Fruit fly (Drosophila melanogaster) whole organism, prepupa: ENCODE measurements around the gene CG15812.

Source experiments
- CG10631 ChIP-seq: fragments of 200-800 bp; sonication (Bioruptor generic); optimal IDR thresholded peaks from 2 replicates; lab custom pipeline; 2016; ENCODE audit warnings: missing biosample characterization, missing genetic modification characterization
- CG11294 ChIP-seq: fragments of 200-800 bp; sonication (Bioruptor generic); IDR thresholded peaks from 2 replicates; pipeline ENCODE4 v1.3.6; 2022; ENCODE audit warnings: missing biosample characterization, missing genetic modification characterization
- CG11762 ChIP-seq: fragments of 200-800 bp; sonication (Bioruptor generic); optimal IDR thresholded peaks from 3 replicates; lab custom pipeline; 2016; ENCODE audit warnings: missing biosample characterization, missing genetic modification characterization; ENCODE audit not compliant: insufficient read depth
- CG11902 ChIP-seq: fragments of 200-800 bp; sonication (Bioruptor generic); optimal IDR thresholded peaks from 3 replicates; lab custom pipeline; 2016; ENCODE audit warnings: missing biosample characterization, missing genetic modification characterization
- CG15336 ChIP-seq: fragments of 200-800 bp; sonication (Bioruptor generic); IDR thresholded peaks from 2 replicates; pipeline ENCODE4 v1.3.6; 2022; ENCODE audit warnings: missing biosample characterization, missing genetic modification characterization
- CG1621 ChIP-seq: fragments of 200-800 bp; sonication (Bioruptor generic); optimal IDR thresholded peaks from 3 replicates; lab custom pipeline; 2018; ENCODE audit warnings: missing biosample characterization, mild to moderate bottlenecking, missing genetic modification characterization
- CG16779 ChIP-seq: fragments of 200-800 bp; sonication (Bioruptor generic); optimal IDR thresholded peaks from 3 replicates; lab custom pipeline; 2017; ENCODE audit warnings: missing biosample characterization, mild to moderate bottlenecking, missing genetic modification characterization
- CG3032 ChIP-seq: fragments of 200-800 bp; optimal IDR thresholded peaks from 2 replicates; lab custom pipeline; 2019; ENCODE audit warnings: missing biosample characterization, mild to moderate bottlenecking, missing genetic modification characterization, moderate library complexity
- CG31627 ChIP-seq: fragments of 200-800 bp; sonication (Bioruptor generic); optimal IDR thresholded peaks from 3 replicates; lab custom pipeline; 2016; ENCODE audit warnings: missing biosample characterization, missing genetic modification characterization
- CG34406 ChIP-seq: fragments of 200-800 bp; sonication (Bioruptor generic); optimal IDR thresholded peaks from 3 replicates; lab custom pipeline; 2016; ENCODE audit warnings: missing biosample characterization, missing genetic modification characterization
- CG4318 ChIP-seq: fragments of 200-800 bp; sonication (Bioruptor generic); optimal IDR thresholded peaks from 3 replicates; lab custom pipeline; 2017; ENCODE audit warnings: missing biosample characterization, mild to moderate bottlenecking, missing genetic modification characterization
- CG6163 ChIP-seq: fragments of 200-800 bp; sonication (Bioruptor generic); IDR thresholded peaks from 3 replicates; pipeline ENCODE4 v1.3.6; 2022; ENCODE audit warnings: missing biosample characterization, missing genetic modification characterization
- CG6276 ChIP-seq: fragments of 200-800 bp; sonication (Bioruptor generic); optimal IDR thresholded peaks from 2 replicates; lab custom pipeline; 2017; ENCODE audit warnings: missing biosample characterization, mild to moderate bottlenecking, missing genetic modification characterization
- CG7368 ChIP-seq: fragments of 200-800 bp; sonication (Bioruptor generic); optimal IDR thresholded peaks from 3 replicates; lab custom pipeline; 2016; ENCODE audit warnings: missing biosample characterization, missing genetic modification characterization
- CG8119 ChIP-seq: fragments of 200-800 bp; sonication (Bioruptor generic); IDR thresholded peaks from 3 replicates; pipeline ENCODE4 v1.3.6; 2022; ENCODE audit warnings: missing biosample characterization, missing genetic modification characterization
- CG8632 ChIP-seq: fragments of 200-800 bp; sonication (Bioruptor generic); optimal IDR thresholded peaks from 3 replicates; lab custom pipeline; 2016; ENCODE audit warnings: missing biosample characterization, missing genetic modification characterization
- Eip75B ChIP-seq: fragments of 200-800 bp; sonication (Bioruptor generic); optimal IDR thresholded peaks from 3 replicates; lab custom pipeline; 2016; ENCODE audit warnings: missing biosample characterization, missing genetic modification characterization
- Eip78C ChIP-seq: fragments of 200-800 bp; sonication (Bioruptor generic); peaks from one replicate; lab custom pipeline; 2016; ENCODE audit warnings: missing biosample characterization, missing genetic modification characterization
- Eip93F ChIP-seq: fragments of 200-800 bp; sonication (Bioruptor generic); optimal IDR thresholded peaks from 2 replicates; lab custom pipeline; 2016; ENCODE audit warnings: missing biosample characterization, mild to moderate bottlenecking, missing genetic modification characterization
- Ets96B ChIP-seq: fragments of 200-800 bp; optimal IDR thresholded peaks from 2 replicates; lab custom pipeline; 2019; ENCODE audit warnings: missing biosample characterization, mild to moderate bottlenecking, missing genetic modification characterization, moderate library complexity
- Gug ChIP-seq: fragments of 200-800 bp; sonication (Bioruptor generic); IDR thresholded peaks from 2 replicates; pipeline ENCODE4 v1.3.6; 2022; ENCODE audit warnings: missing biosample characterization, missing genetic modification characterization
- Hr38 ChIP-seq: sonication (Bioruptor generic); optimal IDR thresholded peaks from 2 replicates; lab custom pipeline; 2016; ENCODE audit warnings: missing biosample characterization, missing genetic modification characterization
- Hr39 ChIP-seq: fragments of 200-800 bp; sonication (Bioruptor generic); optimal IDR thresholded peaks from 2 replicates; lab custom pipeline; 2016; ENCODE audit warnings: missing biosample characterization, missing genetic modification characterization
- Hr4 ChIP-seq: fragments of 200-800 bp; sonication (Bioruptor generic); optimal IDR thresholded peaks from 3 replicates; lab custom pipeline; 2016; ENCODE audit warnings: missing biosample characterization, missing genetic modification characterization
- Lpt ChIP-seq: fragments of 200-800 bp; sonication (Bioruptor generic); optimal IDR thresholded peaks from 3 replicates; lab custom pipeline; 2016; ENCODE audit warnings: missing biosample characterization, missing genetic modification characterization
- OdsH ChIP-seq: fragments of 200-800 bp; sonication (Bioruptor generic); optimal IDR thresholded peaks from 3 replicates; lab custom pipeline; 2016; ENCODE audit warnings: missing biosample characterization, missing genetic modification characterization
- Smox ChIP-seq: fragments of 200-800 bp; sonication (Bioruptor generic); optimal IDR thresholded peaks from 3 replicates; lab custom pipeline; 2016; ENCODE audit warnings: missing biosample characterization, missing genetic modification characterization
- Sox14 ChIP-seq: fragments of 200-800 bp; sonication (Bioruptor generic); optimal IDR thresholded peaks from 3 replicates; lab custom pipeline; 2016; ENCODE audit warnings: missing biosample characterization, missing genetic modification characterization
- Sox15 ChIP-seq: fragments of 200-800 bp; sonication (Bioruptor generic); optimal IDR thresholded peaks from 3 replicates; lab custom pipeline; 2016; ENCODE audit warnings: missing biosample characterization, missing genetic modification characterization
- achi ChIP-seq: fragments of 200-800 bp; sonication (Bioruptor generic); optimal IDR thresholded peaks from 3 replicates; lab custom pipeline; 2016; ENCODE audit warnings: missing biosample characterization, missing genetic modification characterization
- acj6 ChIP-seq: fragments of 200-800 bp; sonication (Bioruptor generic); optimal IDR thresholded peaks from 3 replicates; lab custom pipeline; 2016; ENCODE audit warnings: missing biosample characterization, missing genetic modification characterization
- cyc ChIP-seq: fragments of 200-800 bp; sonication (Bioruptor generic); optimal IDR thresholded peaks from 3 replicates; lab custom pipeline; 2016; ENCODE audit warnings: missing biosample characterization, missing genetic modification characterization
- dsx ChIP-seq: fragments of 200-800 bp; optimal IDR thresholded peaks from 3 replicates; lab custom pipeline; 2019; ENCODE audit warnings: missing biosample characterization, mild to moderate bottlenecking, missing genetic modification characterization, moderate library complexity; ENCODE audit not compliant: poor library complexity, severe bottlenecking
- eg ChIP-seq: fragments of 200-800 bp; sonication (Bioruptor generic); IDR thresholded peaks from 3 replicates; pipeline ENCODE4 v1.3.6; 2022; ENCODE audit warnings: missing biosample characterization, missing genetic modification characterization
- esn ChIP-seq: fragments of 200-800 bp; sonication (Bioruptor generic); optimal IDR thresholded peaks from 2 replicates; lab custom pipeline; 2016; ENCODE audit warnings: missing biosample characterization, mild to moderate bottlenecking, missing genetic modification characterization, moderate library complexity
- fd59A ChIP-seq: fragments of 200-800 bp; sonication (Bioruptor generic); optimal IDR thresholded peaks from 2 replicates; lab custom pipeline; 2017; ENCODE audit warnings: missing biosample characterization, mild to moderate bottlenecking, missing genetic modification characterization, missing genetic modification reagents
- fd85E ChIP-seq: fragments of 200-800 bp; sonication (Bioruptor generic); optimal IDR thresholded peaks from 3 replicates; lab custom pipeline; 2016; ENCODE audit warnings: missing biosample characterization, missing genetic modification characterization
- fkh ChIP-seq: fragments of 200-800 bp; sonication (Bioruptor generic); optimal IDR thresholded peaks from 3 replicates; lab custom pipeline; 2017; ENCODE audit warnings: missing biosample characterization, mild to moderate bottlenecking, missing genetic modification characterization, moderate library complexity
- lz ChIP-seq: fragments of 200-800 bp; sonication (Bioruptor generic); optimal IDR thresholded peaks from 3 replicates; lab custom pipeline; 2016; ENCODE audit warnings: missing biosample characterization, missing genetic modification characterization
- net ChIP-seq: fragments of 200-800 bp; sonication (Bioruptor generic); optimal IDR thresholded peaks from 3 replicates; lab custom pipeline; 2016; ENCODE audit warnings: missing biosample characterization, missing genetic modification characterization
- salr ChIP-seq, 2 experiments: fragments of 200-800 bp; sonication (Bioruptor generic); optimal IDR thresholded peaks; 3 replicates each; lab custom pipeline; 2016 to 2018; ENCODE audit warnings: missing biosample characterization in 2 of 2, missing genetic modification characterization in 2 of 2, mild to moderate bottlenecking in 1 of 2
- spab ChIP-seq: fragments of 200-800 bp; sonication (Bioruptor generic); optimal IDR thresholded peaks from 2 replicates; lab custom pipeline; 2017; ENCODE audit warnings: missing biosample characterization, mild to moderate bottlenecking, missing genetic modification characterization, missing genetic modification reagents
- ss ChIP-seq, 2 experiments: fragments of 200-800 bp; sonication (Bioruptor generic); optimal IDR thresholded peaks; 2 replicates in 1 of 2; 3 replicates in 1 of 2; lab custom pipeline; 2017 to 2018; ENCODE audit warnings: mild to moderate bottlenecking in 2 of 2, missing biosample characterization in 2 of 2, missing genetic modification characterization in 2 of 2, moderate library complexity in 1 of 2
- svp ChIP-seq: fragments of 200-800 bp; sonication (Bioruptor generic); peaks from one replicate; lab custom pipeline; 2016; ENCODE audit warnings: missing biosample characterization, missing genetic modification characterization
- topi ChIP-seq: fragments of 200-800 bp; sonication (Bioruptor generic); optimal IDR thresholded peaks from 3 replicates; lab custom pipeline; 2016; ENCODE audit warnings: missing biosample characterization, missing genetic modification characterization
- vri ChIP-seq: fragments of 200-800 bp; sonication (Bioruptor generic); optimal IDR thresholded peaks from 3 replicates; lab custom pipeline; 2016; ENCODE audit warnings: missing biosample characterization, mild to moderate bottlenecking, missing genetic modification characterization

Gene CG15812

DNA sequence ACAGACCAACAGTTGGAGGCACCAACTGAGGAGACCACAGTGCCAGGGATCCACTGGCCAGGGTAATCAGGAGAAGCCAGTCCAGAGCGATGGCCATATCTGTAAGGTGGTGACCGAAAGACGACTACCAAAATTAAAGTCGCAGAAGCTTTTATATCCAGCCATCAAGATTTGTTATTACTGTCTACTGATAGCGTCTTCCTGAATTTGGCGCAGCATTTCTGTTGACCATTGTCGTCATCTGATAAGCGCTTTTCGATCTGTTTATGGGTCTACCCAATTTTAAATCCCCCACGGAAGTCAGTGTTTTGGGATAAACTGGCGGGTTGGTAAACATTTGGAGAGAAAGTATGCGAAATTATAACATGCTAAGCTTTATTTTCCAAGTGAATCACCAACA, 12.7 kb downstream of the CG15812 start, which contains the start of gene CG14963:
CG14963 (minus strand) TSS at position 101 of the 400 bp plus-strand sequence.
- TF ChIP-seq CG8632 (GFP tag; lab: Kevin White, UChicago) (no peak), achi (GFP tag; lab: Kevin White, UChicago) (no peak), CG10631 (GFP tag; lab: Kevin White, UChicago) (no peak), OdsH (no peak), Sox15 (GFP tag; lab: Kevin White, UChicago) (no peak), CG4318 (no peak), CG6276 (GFP tag; lab: Kevin White, UChicago) (no peak), topi (no peak)

dm6 chr3L:3177872-3178271, 18.1 kb downstream of the CG15812 start:
- no peak for TF ChIP-seq vri (GFP tag; lab: Kevin White, UChicago)
- no peak for TF ChIP-seq fd59A (GFP tag; lab: Kevin White, UChicago)
- no peak for TF ChIP-seq achi (GFP tag; lab: Kevin White, UChicago)
- no peak for TF ChIP-seq spab (GFP tag; lab: Kevin White, UChicago)
- no peak for TF ChIP-seq lz
- TF ChIP-seq acj6 (GFP tag; lab: Kevin White, UChicago): no peak
- no peak for TF ChIP-seq CG11902 (GFP tag; lab: Kevin White, UChicago)
- TF ChIP-seq CG6276 (GFP tag; lab: Kevin White, UChicago): no peak
- no peak for TF ChIP-seq Ets96B (tag; lab: Kevin White, UChicago)
- no peak for TF ChIP-seq ss (GFP tag; optimal IDR thresholded peaks at IDR 0.05; lab: Kevin White, UChicago)
- TF ChIP-seq Gug: no peak
- no peak for TF ChIP-seq CG11762
- no peak for TF ChIP-seq CG7368 (GFP tag; lab: Kevin White, UChicago)
- TF ChIP-seq Hr39: no peak
- no peak for TF ChIP-seq CG1621 (tag; lab: Kevin White, UChicago)

dm6 chr3L:3178530-3179096, 18.8 kb downstream of the CG15812 start, which contains the start of the genes MnM and Girdin:
Gene MnM, minus strand, starts transcription at chr3L:3178580.
Gene Girdin, plus strand, starts transcription at chr3L:3178930.
- TF ChIP-seq esn (GFP tag; lab: Kevin White, UChicago) (peak; percentile 76), Eip75B (no peak), Smox (GFP tag; lab: Kevin White, UChicago) (peak; percentile 59), Eip93F (no peak), Hr4 (GFP tag; lab: Kevin White, UChicago) (no peak), CG6276 (GFP tag; lab: Kevin White, UChicago) (no peak), eg (GFP tag; lab: Robert Waterston, UW) (no peak), CG16779 (tag; lab: Kevin White, UChicago) (no peak), Sox14 (GFP tag; lab: Kevin White, UChicago) (no peak), spab (GFP tag; lab: Kevin White, UChicago) (no peak), CG7368 (GFP tag; lab: Kevin White, UChicago) (no peak), Gug (peak; percentile 28; the same call in 1 of the 2 replicates), Sox15 (GFP tag; lab: Kevin White, UChicago) (peak; percentile 38), Eip78C (GFP tag; lab: Kevin White, UChicago) (no peak), vri (GFP tag; lab: Kevin White, UChicago) (no peak), fd59A (GFP tag; lab: Kevin White, UChicago) (peak; percentile 6), dsx (GFP tag; lab: Kevin White, UChicago) (no peak), CG15336 (GFP tag; lab: Robert Waterston, UW) (no peak), CG11294 (no peak), salr (GFP tag; optimal IDR thresholded peaks at IDR 0.05; lab: Kevin White, UChicago) (no peak), Hr38 (no peak), net (GFP tag; lab: Kevin White, UChicago) (no peak), CG34406 (peak; percentile 11), CG6163 (GFP tag; lab: Robert Waterston, UW) (peak; percentile 29; the same call in 1 of the 3 replicates), fd85E (GFP tag; lab: Kevin White, UChicago) (no peak), Hr39 (peak; percentile 81), CG10631 (GFP tag; lab: Kevin White, UChicago) (no peak), svp (no peak), achi (GFP tag; lab: Kevin White, UChicago) (no peak), topi (no peak), cyc (GFP tag; lab: Kevin White, UChicago) (peak; percentile 57), CG8119 (GFP tag; lab: Robert Waterston, UW) (no peak), CG3032 (tag; lab: Kevin White, UChicago) (peak; percentile 44), fkh (GFP tag; lab: Kevin White, UChicago) (no peak), CG11762 (no peak), CG31627 (GFP tag; lab: Kevin White, UChicago) (peak; percentile 79), Lpt (GFP tag; lab: Kevin White, UChicago) (peak; percentile 19), lz (peak; percentile 84)
